Worm (Caenorhabditis elegans): ENCODE measurements around the gene T10B5.8.

T10B5.8 gene

DNA sequence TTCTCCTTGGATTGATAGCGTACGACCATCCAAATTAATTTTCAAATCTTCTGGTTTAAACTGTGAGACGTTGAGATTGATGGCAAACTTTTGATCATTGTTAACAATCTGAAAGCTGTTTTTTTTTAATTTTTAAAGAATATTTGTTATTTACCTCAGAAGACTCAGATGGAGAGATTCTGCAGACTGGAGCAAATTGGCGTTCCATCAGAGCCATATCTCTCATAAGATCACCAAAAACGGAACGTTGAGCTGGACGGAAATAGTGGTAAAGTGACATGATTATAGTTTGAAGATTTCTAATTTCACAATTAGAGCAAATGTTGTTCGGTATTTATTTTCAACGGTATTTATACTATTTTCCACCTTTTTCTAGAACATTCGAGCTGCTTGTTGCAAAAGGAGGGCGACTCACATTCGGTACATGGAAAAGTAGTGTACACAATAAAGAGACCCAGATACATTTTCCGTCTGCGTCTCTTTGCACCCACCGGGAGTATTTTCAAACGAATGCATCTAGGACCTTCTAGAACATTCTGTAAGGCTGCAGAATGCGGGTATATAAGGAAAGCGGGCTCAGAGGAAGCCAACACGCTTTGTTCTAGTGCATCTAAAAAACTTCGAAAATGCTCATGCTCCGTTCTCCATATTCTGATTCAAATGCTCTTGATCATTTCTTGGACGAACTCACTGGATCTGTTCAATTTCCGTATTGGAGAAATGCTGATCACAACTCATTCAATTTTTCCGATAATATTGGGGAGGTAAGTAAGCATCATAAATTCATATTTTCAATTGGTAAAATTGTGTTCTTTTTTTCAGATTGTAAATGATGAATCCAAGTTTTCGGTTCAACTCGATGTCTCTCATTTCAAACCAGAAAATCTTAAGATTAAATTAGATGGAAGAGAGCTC lies 36.9 kb upstream of the T10B5.8 start, which contains the start of the genes hsp-16.2 and hsp-16.41 (continued):
- TF ChIP-seq lin-40 (tag; optimal IDR thresholded peaks at IDR 0.05) (peak; percentile 24), cebp-2 (GFP tag; IDR thresholded peaks at IDR 0.05) (no peak), hlh-26 (GFP tag; conservative IDR thresholded peaks at IDR 0.05) (no peak), lin-54 (GFP tag; optimal IDR thresholded peaks at IDR 0.05) (peak; percentile 7), ztf-22 (GFP tag; optimal IDR thresholded peaks at IDR 0.05) (no peak), nfya-1 (tag; optimal IDR thresholded peaks at IDR 0.05; ENCODE audit: borderline replicate concordance, insufficient read depth) (no peak), F10E7.11 (tag; optimal IDR thresholded peaks at IDR 0.05) (no peak), ztf-26 (tag; optimal IDR thresholded peaks at IDR 0.05) (peak; percentile 59), K12H6.12 (tag; optimal IDR thresholded peaks at IDR 0.05) (peak; percentile 34), C06A6.2 (GFP tag; conservative IDR thresholded peaks at IDR 0.05) (no peak), B0336.3 (GFP tag; IDR thresholded peaks at IDR 0.05) (no peak), F37B4.10 (GFP tag; IDR thresholded peaks at IDR 0.05) (no peak), lag-1 (GFP tag; IDR thresholded peaks at IDR 0.05) (no peak), T26A5.8 (tag; optimal IDR thresholded peaks at IDR 0.05) (no peak), Y67H2A.10 (GFP tag; conservative IDR thresholded peaks at IDR 0.05) (no peak), ceh-58 (GFP tag; IDR thresholded peaks at IDR 0.05) (no peak), unc-130 (GFP tag; optimal IDR thresholded peaks at IDR 0.05) (no peak), tbp1 (GFP tag; optimal IDR thresholded peaks at IDR 0.05) (peak; percentile 48), ztf-6 (GFP tag; IDR thresholded peaks at IDR 0.05) (no peak), mcd-1 (GFP tag; IDR thresholded peaks at IDR 0.05) (peak; percentile 33; the same call in 1 of the 2 replicates), mes-4 (tag; optimal IDR thresholded peaks at IDR 0.05) (no peak), rec-8 (tag; optimal IDR thresholded peaks at IDR 0.05) (no peak), lin-35 (GFP tag; optimal IDR thresholded peaks at IDR 0.05) (no peak), F57C9.4 (tag; optimal IDR thresholded peaks at IDR 0.05) (no peak), madf-3 (GFP tag; IDR thresholded peaks at IDR 0.05) (no peak), snpc-4 (GFP tag; optimal IDR thresholded peaks at IDR 0.05) (no peak), snpc-4 (tag; optimal IDR thresholded peaks at IDR 0.05) (no peak), Y95B8A.8 (GFP tag; IDR thresholded peaks at IDR 0.05) (0 out of 2 replicates have a peak, but pooled peaks have one; percentile 35), dpff-1 (tag; optimal IDR thresholded peaks at IDR 0.05) (no peak), rpc-1 (optimal IDR thresholded peaks at IDR 0.05) (peak; percentile 45), rpc-1 (tag; optimal IDR thresholded peaks at IDR 0.05) (no peak), Y53G8AR.9 (GFP tag; conservative IDR thresholded peaks at IDR 0.05) (no peak)

DNA sequence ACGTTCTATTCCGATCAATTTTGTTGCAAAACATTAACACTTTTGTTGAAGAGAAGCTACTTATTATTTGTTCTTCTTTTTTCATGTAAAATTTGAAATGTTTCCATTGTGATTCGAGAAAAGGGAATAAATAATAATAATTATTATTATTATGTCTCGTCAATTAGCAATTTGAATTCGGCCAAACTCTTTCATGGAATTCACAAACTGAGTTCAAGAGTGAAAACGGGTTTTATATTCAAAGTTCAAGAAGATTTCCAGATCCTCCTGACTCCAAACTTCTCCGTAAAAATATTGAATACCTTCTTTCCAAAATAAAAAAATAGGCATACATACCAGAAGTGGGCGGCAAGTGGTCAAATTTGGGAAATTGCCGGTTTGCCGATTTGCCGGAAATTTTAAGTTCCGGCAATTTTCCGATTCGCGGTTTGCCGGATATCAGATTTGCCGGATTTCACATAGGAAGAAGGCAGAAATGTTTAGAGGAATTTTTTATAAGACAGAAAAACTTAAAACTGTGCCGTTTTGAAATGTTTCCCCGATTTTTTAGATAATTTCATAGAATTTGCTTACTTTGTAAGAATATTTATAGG lies 36.0 kb upstream of the T10B5.8 start:
- no peak for TF ChIP-seq lsl-1 (GFP tag; optimal IDR thresholded peaks at IDR 0.05)
- TF ChIP-seq dox-1 (GFP tag; IDR thresholded peaks at IDR 0.05), result peak; percentile 32; the same call in 1 of the 2 replicates
- no peak for TF ChIP-seq aptf-2 (GFP tag; conservative IDR thresholded peaks at IDR 0.05)
- 0 out of 2 replicates have a peak, but pooled peaks have one; percentile 35 for TF ChIP-seq zfh-2 (GFP tag; conservative IDR thresholded peaks at IDR 0.05)
- TF ChIP-seq unc-130 (GFP tag; optimal IDR thresholded peaks at IDR 0.05), result no peak
- no peak for TF ChIP-seq lag-1 (GFP tag; IDR thresholded peaks at IDR 0.05)
- no peak for TF ChIP-seq rcor-1 (GFP tag; IDR thresholded peaks at IDR 0.05)
- no peak for TF ChIP-seq snpc-4 (GFP tag; optimal IDR thresholded peaks at IDR 0.05)
- TF ChIP-seq snpc-4 (tag; optimal IDR thresholded peaks at IDR 0.05), result no peak
- peak; percentile 15 for TF ChIP-seq sptf-2 (GFP tag; optimal IDR thresholded peaks at IDR 0.05)
- no peak for TF ChIP-seq athp-1 (tag; optimal IDR thresholded peaks at IDR 0.05)
- peak; percentile 14 for TF ChIP-seq ztf-26 (tag; optimal IDR thresholded peaks at IDR 0.05)
- TF ChIP-seq repo-1 (tag; optimal IDR thresholded peaks at IDR 0.05), result no peak
- peak; percentile 29 for TF ChIP-seq ama-1 (optimal IDR thresholded peaks at IDR 0.05)
- TF ChIP-seq ama-1 (GFP tag; optimal IDR thresholded peaks at IDR 0.05), result no peak

Data from whole organism, young adult.